Worm (Caenorhabditis elegans) whole organism, L3 larva: Measurements from ENCODE around the gene cyp-13A11.

Experiments
- ceh-82 ChIP-seq: fragments of 150-350 bp; optimal IDR thresholded peaks from 2 replicates; lab custom pipeline; 2014; ENCODE audit warnings: missing biosample characterization, missing genetic modification characterization
- daf-12 ChIP-seq: fragments of 150-350 bp; optimal IDR thresholded peaks from 2 replicates; lab custom pipeline; 2014; ENCODE audit warnings: missing biosample characterization, missing genetic modification reagents, missing genetic modification characterization
- fos-1 ChIP-seq: fragments of 150-350 bp; optimal IDR thresholded peaks from 2 replicates; lab custom pipeline; 2014; ENCODE audit warnings: missing biosample characterization, missing genetic modification characterization
- jun-1 ChIP-seq: fragments of 150-350 bp; optimal IDR thresholded peaks from 2 replicates; lab custom pipeline; 2014; ENCODE audit warnings: missing biosample characterization, missing genetic modification reagents, missing genetic modification characterization
- lin-39 ChIP-seq: fragments of 150-350 bp; optimal IDR thresholded peaks from 2 replicates; lab custom pipeline; 2018; ENCODE audit warnings: missing biosample characterization, missing genetic modification reagents, missing genetic modification characterization
- nhr-237 ChIP-seq: fragments of 150-350 bp; optimal IDR thresholded peaks from 2 replicates; lab custom pipeline; 2014; ENCODE audit warnings: missing biosample characterization, missing genetic modification characterization
- nhr-28 ChIP-seq: fragments of 150-350 bp; optimal IDR thresholded peaks from 2 replicates; lab custom pipeline; 2014; ENCODE audit warnings: missing biosample characterization, missing genetic modification characterization
- nhr-76 ChIP-seq: fragments of 150-350 bp; sonication (generic microtip); optimal IDR thresholded peaks from 5 replicates; lab custom pipeline; 2014; ENCODE audit warnings: missing biosample characterization, missing genetic modification characterization
- nhr-77 ChIP-seq: fragments of 150-350 bp; optimal IDR thresholded peaks from 2 replicates; lab custom pipeline; 2014; ENCODE audit warnings: missing biosample characterization, missing genetic modification characterization
- sea-2 ChIP-seq: fragments of 150-350 bp; sonication (generic microtip); optimal IDR thresholded peaks from 4 replicates; lab custom pipeline; 2014; ENCODE audit warnings: missing biosample characterization, missing genetic modification reagents, missing genetic modification characterization
- snpc-4 ChIP-seq: fragments of 150-350 bp; optimal IDR thresholded peaks from 2 replicates; lab custom pipeline; 2014; ENCODE audit warnings: missing biosample characterization, missing genetic modification characterization
- tbx-2 ChIP-seq: sonication (generic microtip); optimal IDR thresholded peaks from 2 replicates; lab custom pipeline; 2016; ENCODE audit warnings: mild to moderate bottlenecking, missing genetic modification characterization, missing compliant biosample characterization
- unc-62 ChIP-seq: fragments of 150-350 bp; sonication (generic microtip); optimal IDR thresholded peaks from 4 replicates; lab custom pipeline; 2014; ENCODE audit warnings: missing biosample characterization, missing genetic modification reagents, missing genetic modification characterization

- no peak for TF ChIP-seq unc-62
- TF ChIP-seq snpc-4 (tag; lab: Kevin White, UChicago): no peak
- no peak for TF ChIP-seq lin-39 (tag; lab: Kevin White, UChicago)
- no peak for TF ChIP-seq tbx-2 (tag; lab: Kevin White, UChicago)
- no peak for TF ChIP-seq jun-1 (tag; lab: Kevin White, UChicago)
- TF ChIP-seq nhr-28: no peak
- no peak for TF ChIP-seq nhr-77 (tag; lab: Kevin White, UChicago)
- TF ChIP-seq nhr-76 (tag; lab: Kevin White, UChicago): no peak
- TF ChIP-seq nhr-237 (tag; lab: Kevin White, UChicago): no peak
- TF ChIP-seq daf-12 (tag; lab: Kevin White, UChicago): no peak
- TF ChIP-seq sea-2 (GFP tag; lab: Kevin White, UChicago): no peak
- no peak for TF ChIP-seq fos-1
- TF ChIP-seq ceh-82: no peak
These were observed 35.9 kb downstream of the cyp-13A11 start for ce11 chrIII:13056735-13057134.
